Fruit fly (Drosophila melanogaster) whole organism, embryonic: Measurements from ENCODE around the gene ND-MNLL.

Experiments
- Asciz ChIP-seq: fragments of 200-800 bp; sonication (Bioruptor generic); optimal IDR thresholded peaks from 2 replicates; lab custom pipeline; 2017; ENCODE audit warnings: missing biosample characterization, mild to moderate bottlenecking, missing genetic modification characterization, missing genetic modification reagents
- BtbVII ChIP-seq: fragments of 200-800 bp; sonication (Bioruptor generic); optimal IDR thresholded peaks from 3 replicates; lab custom pipeline; 2017; ENCODE audit warnings: missing biosample characterization, mild to moderate bottlenecking, missing genetic modification characterization
- CG10979 ChIP-seq: fragments of 200-800 bp; sonication (Bioruptor generic); optimal IDR thresholded peaks from 2 replicates; lab custom pipeline; 2018; ENCODE audit warnings: missing biosample characterization, mild to moderate bottlenecking, missing genetic modification characterization, moderate library complexity
- CG12391 ChIP-seq: fragments of 200-800 bp; sonication (Bioruptor generic); optimal IDR thresholded peaks from 3 replicates; lab custom pipeline; 2018; ENCODE audit warnings: missing biosample characterization, mild to moderate bottlenecking, missing genetic modification characterization, moderate library complexity
- CG14050 ChIP-seq: fragments of 200-800 bp; sonication (Bioruptor generic); IDR thresholded peaks from 3 replicates; pipeline ENCODE4 v1.3.6; 2022; ENCODE audit warnings: missing biosample characterization, missing genetic modification characterization
- CG14441 ChIP-seq: fragments of 200-800 bp; sonication (Bioruptor generic); IDR thresholded peaks from 2 replicates; pipeline ENCODE4 v1.3.6; 2022; ENCODE audit warnings: missing biosample characterization, missing genetic modification characterization
- CG15514 ChIP-seq: fragments of 200-800 bp; sonication (Bioruptor generic); optimal IDR thresholded peaks from 3 replicates; lab custom pipeline; 2017; ENCODE audit warnings: missing biosample characterization, missing genetic modification characterization, mild to moderate bottlenecking, moderate library complexity, missing genetic modification reagents
- CG17385 ChIP-seq: fragments of 200-800 bp; sonication (Bioruptor generic); optimal IDR thresholded peaks from 3 replicates; lab custom pipeline; 2018; ENCODE audit warnings: missing biosample characterization, mild to moderate bottlenecking, missing genetic modification characterization
- CG17912 ChIP-seq: fragments of 200-800 bp; sonication (Bioruptor generic); optimal IDR thresholded peaks from 2 replicates; lab custom pipeline; 2018; ENCODE audit warnings: missing biosample characterization, mild to moderate bottlenecking, missing genetic modification characterization
- CG18476 ChIP-seq: fragments of 200-800 bp; sonication (Bioruptor generic); optimal IDR thresholded peaks from 2 replicates; lab custom pipeline; 2016; ENCODE audit warnings: missing biosample characterization, mild to moderate bottlenecking, missing genetic modification characterization
- CG18619 ChIP-seq: fragments of 200-800 bp; sonication (Bioruptor generic); optimal IDR thresholded peaks from 3 replicates; lab custom pipeline; 2017; ENCODE audit warnings: missing biosample characterization, mild to moderate bottlenecking, missing genetic modification characterization
- CG2199 ChIP-seq: fragments of 200-800 bp; sonication (Bioruptor generic); IDR thresholded peaks from 3 replicates; pipeline ENCODE4 v1.3.6; 2022; ENCODE audit warnings: missing biosample characterization, missing genetic modification characterization
- CG3065 ChIP-seq: fragments of 200-800 bp; sonication (Bioruptor generic); optimal IDR thresholded peaks from 2 replicates; lab custom pipeline; 2016; ENCODE audit warnings: missing biosample characterization, missing genetic modification characterization
- CG31388 ChIP-seq: fragments of 200-800 bp; sonication (Bioruptor generic); optimal IDR thresholded peaks from 2 replicates; lab custom pipeline; 2016; ENCODE audit warnings: missing biosample characterization, missing genetic modification characterization
- CG3726 ChIP-seq: fragments of 200-800 bp; sonication (Bioruptor generic); IDR thresholded peaks from 3 replicates; pipeline ENCODE4, ENCODE4 v1.3.6; 2022; ENCODE audit warnings: missing biosample characterization, missing genetic modification characterization
- CG5245 ChIP-seq: fragments of 200-800 bp; sonication (Bioruptor generic); optimal IDR thresholded peaks from 3 replicates; lab custom pipeline; 2016; ENCODE audit warnings: missing biosample characterization, missing genetic modification characterization
- CG8765 ChIP-seq: fragments of 200-800 bp; sonication (Bioruptor generic); IDR thresholded peaks from 2 replicates; pipeline ENCODE4 v1.3.6; 2022; ENCODE audit warnings: missing biosample characterization, missing genetic modification characterization
- CHES-1-like ChIP-seq: fragments of 200-800 bp; sonication (Bioruptor generic); optimal IDR thresholded peaks from 2 replicates; lab custom pipeline; 2016; ENCODE audit warnings: missing biosample characterization, missing genetic modification characterization
- CTCF ChIP-seq: fragments of 200-800 bp; sonication (Bioruptor generic); optimal IDR thresholded peaks from 2 replicates; lab custom pipeline; 2017; ENCODE audit warnings: missing biosample characterization, mild to moderate bottlenecking, missing genetic modification characterization, moderate library complexity
- Chrac-16 ChIP-seq: fragments of 200-800 bp; sonication (Bioruptor generic); optimal IDR thresholded peaks from 3 replicates; lab custom pipeline; 2016; ENCODE audit warnings: missing biosample characterization, missing genetic modification characterization
- D19B ChIP-seq: fragments of 200-800 bp; sonication (Bioruptor generic); optimal IDR thresholded peaks from 2 replicates; lab custom pipeline; 2017; ENCODE audit warnings: missing biosample characterization, mild to moderate bottlenecking, missing genetic modification characterization
- Doc3 ChIP-seq: fragments of 200-800 bp; sonication (Bioruptor generic); IDR thresholded peaks from 3 replicates; pipeline ENCODE4 v1.3.6; 2022; ENCODE audit warnings: missing biosample characterization, missing genetic modification characterization; ENCODE audit not compliant: partially characterized antibody
- Hey ChIP-seq: fragments of 200-800 bp; sonication (Bioruptor generic); optimal IDR thresholded peaks from 3 replicates; lab custom pipeline; 2018; ENCODE audit warnings: missing biosample characterization, mild to moderate bottlenecking, missing genetic modification characterization
- Hmx ChIP-seq: fragments of 200-800 bp; sonication (Bioruptor generic); optimal IDR thresholded peaks from 2 replicates; lab custom pipeline; 2016; ENCODE audit warnings: missing biosample characterization, missing genetic modification characterization
- Kr ChIP-seq: fragments of 200-800 bp; sonication (Bioruptor generic); optimal IDR thresholded peaks from 2 replicates; lab custom pipeline; 2017; ENCODE audit warnings: missing biosample characterization, mild to moderate bottlenecking, missing genetic modification characterization
- NFAT ChIP-seq: fragments of 200-800 bp; sonication (Bioruptor generic); IDR thresholded peaks from 2 replicates; pipeline ENCODE4 v1.3.6; 2022; ENCODE audit warnings: missing biosample characterization, missing genetic modification characterization
- Ptx1 ChIP-seq: fragments of 200-800 bp; sonication (Bioruptor generic); IDR thresholded peaks from 2 replicates; pipeline ENCODE4 v1.3.6; 2022; ENCODE audit warnings: missing biosample characterization, missing genetic modification characterization
- Sin3A ChIP-seq: fragments of >200 bp; optimal IDR thresholded peaks from 2 replicates; lab custom pipeline; 2018
- al ChIP-seq: fragments of 200-800 bp; sonication (Bioruptor generic); IDR thresholded peaks from 2 replicates; pipeline ENCODE4 v1.3.6; 2022; ENCODE audit warnings: missing biosample characterization, missing genetic modification characterization
- ap ChIP-seq: fragments of 200-800 bp; sonication (Bioruptor generic); IDR thresholded peaks from 2 replicates; pipeline ENCODE4 v1.3.6; 2022; ENCODE audit warnings: missing biosample characterization, missing genetic modification characterization
- ase ChIP-seq: fragments of 200-800 bp; sonication (Bioruptor generic); IDR thresholded peaks from 3 replicates; pipeline ENCODE4 v1.3.6; 2022; ENCODE audit warnings: missing biosample characterization, missing genetic modification characterization
- cato ChIP-seq: fragments of 200-800 bp; sonication (Bioruptor generic); optimal IDR thresholded peaks from 2 replicates; lab custom pipeline; 2016; ENCODE audit warnings: missing biosample characterization, missing genetic modification characterization, borderline replicate concordance
- ci ChIP-seq: fragments of 200-800 bp; sonication (Bioruptor generic); IDR thresholded peaks from 3 replicates; pipeline ENCODE4 v1.3.6; 2022; ENCODE audit warnings: missing biosample characterization, missing genetic modification characterization
- croc ChIP-seq: fragments of 200-800 bp; sonication (Bioruptor generic); conservative IDR thresholded peaks from 3 replicates; pipeline ENCODE4 v1.3.6; 2022; ENCODE audit warnings: missing biosample characterization, missing genetic modification characterization
- crp ChIP-seq, 2 experiments: fragments of 200-800 bp; sonication (Bioruptor generic); optimal IDR thresholded peaks; 2 replicates in 1 of 2; 3 replicates in 1 of 2; lab custom pipeline; 2017; ENCODE audit warnings: missing biosample characterization in 2 of 2, missing genetic modification characterization in 2 of 2, mild to moderate bottlenecking in 1 of 2, moderate library complexity in 1 of 2
- dan ChIP-seq: fragments of 200-800 bp; sonication (Bioruptor generic); IDR thresholded peaks from 2 replicates; pipeline ENCODE4 v1.3.6; 2022; ENCODE audit warnings: missing biosample characterization, missing genetic modification characterization
- dysf ChIP-seq: fragments of 200-800 bp; sonication (Bioruptor generic); IDR thresholded peaks from 3 replicates; pipeline ENCODE4 v1.3.6; 2022; ENCODE audit warnings: missing biosample characterization, missing genetic modification characterization
- fd102C ChIP-seq: fragments of 200-800 bp; sonication (Bioruptor generic); optimal IDR thresholded peaks from 2 replicates; lab custom pipeline; 2018; ENCODE audit warnings: missing biosample characterization, mild to moderate bottlenecking, missing genetic modification characterization, moderate library complexity
- kah ChIP-seq: fragments of 200-800 bp; sonication (Bioruptor generic); optimal IDR thresholded peaks from 2 replicates; lab custom pipeline; 2018; ENCODE audit warnings: missing biosample characterization, mild to moderate bottlenecking, missing genetic modification characterization
- lilli ChIP-seq: fragments of 200-800 bp; sonication (Bioruptor generic); optimal IDR thresholded peaks from 3 replicates; lab custom pipeline; 2016; ENCODE audit warnings: missing biosample characterization, missing genetic modification characterization
- nerfin-1 ChIP-seq: fragments of 200-800 bp; sonication (Bioruptor generic); optimal IDR thresholded peaks from 3 replicates; lab custom pipeline; 2019; ENCODE audit warnings: missing biosample characterization, mild to moderate bottlenecking, missing genetic modification characterization, moderate library complexity
- pan ChIP-seq, 4 experiments: fragments of >200 bp in 3 of 4; fragments of 200-800 bp in 1 of 4; sonication (Bioruptor generic) in 1 of 4; optimal IDR thresholded peaks in 3 of 4; IDR thresholded peaks in 1 of 4; 2 replicates each; pipeline versions ENCODE4 v1.3.6 to Lab custom; 2017 to 2022; ENCODE audit warnings: missing biosample characterization in 2 of 4, missing genetic modification characterization in 2 of 4, mixed read lengths in 1 of 4
- pita ChIP-seq: fragments of 200-800 bp; sonication (Bioruptor generic); optimal IDR thresholded peaks from 2 replicates; lab custom pipeline; 2017; ENCODE audit warnings: missing biosample characterization, mild to moderate bottlenecking, missing genetic modification characterization
- rib ChIP-seq: fragments of 200-800 bp; sonication (Bioruptor generic); IDR thresholded peaks from 2 replicates; pipeline ENCODE4 v1.3.6; 2022; ENCODE audit warnings: missing biosample characterization, missing genetic modification characterization
- tna ChIP-seq: fragments of 200-800 bp; sonication (Bioruptor generic); IDR thresholded peaks from 2 replicates; pipeline ENCODE4 v1.3.6; 2022; ENCODE audit warnings: missing biosample characterization, missing genetic modification characterization; ENCODE audit not compliant: partially characterized antibody
- tup ChIP-seq: fragments of 200-800 bp; sonication (Bioruptor generic); optimal IDR thresholded peaks from 2 replicates; lab custom pipeline; 2016; ENCODE audit warnings: missing biosample characterization, mild to moderate bottlenecking, missing genetic modification characterization, moderate library complexity
- unpg ChIP-seq: fragments of 200-800 bp; sonication (Bioruptor generic); optimal IDR thresholded peaks from 3 replicates; lab custom pipeline; 2018; ENCODE audit warnings: missing biosample characterization, mild to moderate bottlenecking, missing genetic modification characterization, moderate library complexity
- zen2 ChIP-seq: fragments of 200-800 bp; sonication (Bioruptor generic); IDR thresholded peaks from 3 replicates; pipeline ENCODE4 v1.3.6; 2022; ENCODE audit warnings: missing biosample characterization, missing genetic modification characterization; ENCODE audit not compliant: partially characterized antibody

The ND-MNLL gene

DNA sequence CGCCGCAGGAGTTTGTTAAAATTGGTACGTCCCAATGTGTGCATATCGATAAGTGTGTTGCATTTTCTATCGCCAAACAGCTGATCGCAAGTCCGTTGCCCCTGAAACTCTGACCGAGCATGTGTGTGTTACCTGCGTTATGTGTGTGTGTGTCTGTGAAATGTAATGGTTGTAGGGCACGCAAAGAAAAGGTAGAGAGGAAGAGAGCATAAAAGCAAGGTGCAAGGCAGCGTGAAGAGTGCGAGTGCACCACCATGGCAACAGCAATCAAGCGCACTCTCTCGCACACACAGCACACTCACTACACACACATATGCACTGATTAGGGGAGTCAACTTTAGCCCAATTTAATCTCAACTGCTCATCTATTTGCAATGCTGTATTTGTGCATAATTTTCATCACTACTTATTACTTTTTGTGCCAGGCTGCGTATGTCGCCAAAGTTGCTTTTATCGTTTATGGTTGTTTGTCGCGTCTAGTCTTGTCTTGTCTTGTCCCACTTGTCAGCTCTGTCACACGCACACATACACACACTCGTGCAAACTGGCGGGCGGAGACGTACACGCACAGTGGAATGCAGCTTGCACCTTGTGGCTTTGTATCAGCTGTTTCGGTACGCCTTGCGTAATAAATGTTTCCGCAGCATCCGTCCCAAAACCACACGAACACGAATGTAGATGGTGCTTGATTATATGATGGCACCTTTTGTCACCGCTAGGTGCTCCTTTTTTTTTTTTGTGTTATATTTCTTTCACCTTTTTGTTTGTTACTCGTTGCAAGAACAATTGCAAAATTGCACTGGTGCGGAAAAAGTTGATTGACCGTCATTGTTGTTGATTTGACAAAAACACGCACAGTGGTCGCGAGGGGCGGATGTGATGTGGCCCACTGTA lies 44.2 kb upstream of the ND-MNLL start (continued):
- TF ChIP-seq CG12391: peak; percentile 83
- no peak for TF ChIP-seq rib
- peak; percentile 53 for TF ChIP-seq CG3065
- peak; percentile 58 to 79 for TF ChIP-seq crp (GFP tag; optimal IDR thresholded peaks at IDR 0.05; lab: Kevin White, UChicago)
- peak; percentile 37 for TF ChIP-seq CG31388
- TF ChIP-seq Asciz: peak; percentile 68
- TF ChIP-seq pita (GFP tag; lab: Kevin White, UChicago): no peak
- TF ChIP-seq Kr (GFP tag; lab: Kevin White, UChicago): no peak
- peak; percentile 47; the same call in 1 of the 2 replicates for TF ChIP-seq ap (GFP tag; lab: Robert Waterston, UW)
- TF ChIP-seq Ptx1 (GFP tag; lab: Robert Waterston, UW): peak; percentile 84
- TF ChIP-seq CG18476 (GFP tag; lab: Kevin White, UChicago): peak; percentile 66
- TF ChIP-seq D19B (GFP tag; lab: Kevin White, UChicago): no peak
- TF ChIP-seq pan (optimal IDR thresholded peaks at IDR 0.05; lab: Kevin White, UChicago): no peak
- peak in 1 of 2 experiments; percentile 64 for TF ChIP-seq pan (GFP tag; optimal IDR thresholded peaks at IDR 0.05 in 1 of 2, IDR thresholded peaks at IDR 0.05 in 1 of 2)
- peak; percentile 74 for TF ChIP-seq cato (GFP tag; lab: Kevin White, UChicago)
- no peak for TF ChIP-seq CG2199 (GFP tag; lab: Robert Waterston, UW)
- TF ChIP-seq lilli (GFP tag; lab: Kevin White, UChicago): peak; percentile 62
- TF ChIP-seq CG17385: peak; percentile 73
- no peak for TF ChIP-seq tup
- no peak for TF ChIP-seq Hmx
- peak; percentile 59; the same call in 1 of the 3 replicates for TF ChIP-seq ci (GFP tag; lab: Robert Waterston, UW)
- no peak for TF ChIP-seq CG8765
- TF ChIP-seq CG14441 (GFP tag; lab: Robert Waterston, UW): peak; percentile 64
- TF ChIP-seq CG15514: peak; percentile 7
- peak; percentile 61 for TF ChIP-seq CG5245 (GFP tag; lab: Kevin White, UChicago)
- peak; percentile 48 for TF ChIP-seq CG17912 (GFP tag; lab: Kevin White, UChicago)
- peak; percentile 77 for TF ChIP-seq CHES-1-like (GFP tag; lab: Kevin White, UChicago)
- no peak for TF ChIP-seq tna (GFP tag; lab: Robert Waterston, UW)
- peak; percentile 60 for TF ChIP-seq BtbVII (GFP tag; lab: Kevin White, UChicago)
- TF ChIP-seq CG18619 (GFP tag; lab: Kevin White, UChicago): peak; percentile 81
- TF ChIP-seq CG10979 (tag; lab: Kevin White, UChicago): peak; percentile 90
- TF ChIP-seq Doc3: no peak
- no peak for TF ChIP-seq zen2 (GFP tag; lab: Robert Waterston, UW)
- TF ChIP-seq unpg: peak; percentile 71
- no peak for TF ChIP-seq Hey (tag; lab: Kevin White, UChicago)
- no peak for TF ChIP-seq al (GFP tag; lab: Robert Waterston, UW)
- TF ChIP-seq NFAT (GFP tag; lab: Robert Waterston, UW): 0 out of 2 replicates have a peak, but pooled peaks have one; percentile 19
- no peak for TF ChIP-seq Sin3A (lab: Kevin White, UChicago)
- TF ChIP-seq Chrac-16 (GFP tag; lab: Kevin White, UChicago): peak; percentile 82
- peak; percentile 86 for TF ChIP-seq croc (GFP tag; lab: Robert Waterston, UW)
- peak; percentile 86 for TF ChIP-seq nerfin-1 (tag; lab: Kevin White, UChicago)
- peak; percentile 65 for TF ChIP-seq kah (GFP tag; lab: Kevin White, UChicago)
- TF ChIP-seq CG3726 (GFP tag; lab: Robert Waterston, UW): peak; percentile 70; the same call in 1 of the 3 replicates
- peak; percentile 38; the same call in 1 of the 3 replicates for TF ChIP-seq CG14050 (GFP tag; lab: Robert Waterston, UW)
- TF ChIP-seq dysf (GFP tag; lab: Robert Waterston, UW): peak; percentile 75; the same call in 2 of the 3 replicates
- peak; percentile 51; the same call in 1 of the 3 replicates for TF ChIP-seq ase
- peak; percentile 24 for TF ChIP-seq fd102C (GFP tag; lab: Kevin White, UChicago)
- TF ChIP-seq CTCF (GFP tag; lab: Kevin White, UChicago): peak; percentile 26
- TF ChIP-seq dan (GFP tag; lab: Robert Waterston, UW): peak; percentile 61
